Fruit fly (Drosophila melanogaster) whole organism, prepupa: Measurements from ENCODE around the gene Brr2.

ENCODE experiments used
- CG10669 ChIP-seq: fragments of 200-800 bp; sonication (Bioruptor generic); optimal IDR thresholded peaks from 3 replicates; lab custom pipeline; 2018; ENCODE audit warnings: missing biosample characterization, mild to moderate bottlenecking, missing genetic modification characterization, moderate library complexity
- CG16779 ChIP-seq: fragments of 200-800 bp; sonication (Bioruptor generic); optimal IDR thresholded peaks from 3 replicates; lab custom pipeline; 2017; ENCODE audit warnings: missing biosample characterization, mild to moderate bottlenecking, missing genetic modification characterization
- CG6854 ChIP-seq: fragments of 200-800 bp; sonication (Bioruptor generic); optimal IDR thresholded peaks from 2 replicates; lab custom pipeline; 2017; ENCODE audit warnings: missing biosample characterization, mild to moderate bottlenecking, missing genetic modification characterization
- CG8632 ChIP-seq: fragments of 200-800 bp; sonication (Bioruptor generic); optimal IDR thresholded peaks from 3 replicates; lab custom pipeline; 2016; ENCODE audit warnings: missing biosample characterization, missing genetic modification characterization
- Gug ChIP-seq: fragments of 200-800 bp; sonication (Bioruptor generic); IDR thresholded peaks from 2 replicates; pipeline ENCODE4 v1.3.6; 2022; ENCODE audit warnings: missing biosample characterization, missing genetic modification characterization
- Hr38 ChIP-seq: sonication (Bioruptor generic); optimal IDR thresholded peaks from 2 replicates; lab custom pipeline; 2016; ENCODE audit warnings: missing biosample characterization, missing genetic modification characterization
- Lpt ChIP-seq: fragments of 200-800 bp; sonication (Bioruptor generic); optimal IDR thresholded peaks from 3 replicates; lab custom pipeline; 2016; ENCODE audit warnings: missing biosample characterization, missing genetic modification characterization
- eg ChIP-seq: fragments of 200-800 bp; sonication (Bioruptor generic); IDR thresholded peaks from 3 replicates; pipeline ENCODE4 v1.3.6; 2022; ENCODE audit warnings: missing biosample characterization, missing genetic modification characterization
- esn ChIP-seq: fragments of 200-800 bp; sonication (Bioruptor generic); optimal IDR thresholded peaks from 2 replicates; lab custom pipeline; 2016; ENCODE audit warnings: missing biosample characterization, mild to moderate bottlenecking, missing genetic modification characterization, moderate library complexity
- net ChIP-seq: fragments of 200-800 bp; sonication (Bioruptor generic); optimal IDR thresholded peaks from 3 replicates; lab custom pipeline; 2016; ENCODE audit warnings: missing biosample characterization, missing genetic modification characterization
- svp ChIP-seq: fragments of 200-800 bp; sonication (Bioruptor generic); peaks from one replicate; lab custom pipeline; 2016; ENCODE audit warnings: missing biosample characterization, missing genetic modification characterization

DNA sequence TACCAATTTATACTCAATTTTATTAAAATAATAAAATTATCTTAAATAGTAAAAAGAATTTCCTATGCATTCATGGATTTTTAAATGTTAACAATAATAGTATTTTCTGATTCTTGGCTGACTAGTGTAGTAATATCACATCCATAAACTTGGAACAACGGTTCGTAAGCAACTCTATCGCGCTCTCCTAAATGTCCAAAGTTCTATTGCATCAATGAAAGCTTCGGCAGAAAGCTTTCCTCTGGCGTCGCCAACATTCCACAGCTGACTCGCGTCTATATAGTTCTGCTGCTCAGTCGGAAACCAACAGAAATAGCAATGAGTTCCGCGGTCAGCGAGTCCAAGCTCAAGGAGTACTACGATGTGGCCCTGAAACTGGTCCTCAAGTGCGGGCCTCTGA is 9.1 kb upstream of the Brr2 start, which contains the start of gene CG17029:
- TF ChIP-seq svp: no peak
- TF ChIP-seq Gug (GFP tag; lab: Robert Waterston, UW): no peak
- no peak for TF ChIP-seq Hr38
- no peak for TF ChIP-seq esn (GFP tag; lab: Kevin White, UChicago)
- peak; percentile 6 for TF ChIP-seq CG16779 (tag; lab: Kevin White, UChicago)
- TF ChIP-seq CG8632 (GFP tag; lab: Kevin White, UChicago): no peak
- no peak for TF ChIP-seq Lpt
- TF ChIP-seq net (GFP tag; lab: Kevin White, UChicago): no peak
- TF ChIP-seq CG10669 (GFP tag; lab: Kevin White, UChicago): no peak
- no peak for TF ChIP-seq CG6854 (GFP tag; lab: Kevin White, UChicago)
- TF ChIP-seq eg (GFP tag; lab: Robert Waterston, UW): no peak
